Fruit fly (Drosophila melanogaster) whole organism, embryonic: ENCODE measurements around the gene sud1.

Experiments used
- Aef1 ChIP-seq: fragments of 200-800 bp; sonication (Bioruptor generic); IDR thresholded peaks from 3 replicates; pipeline ENCODE4 v1.3.6; 2022; ENCODE audit warnings: missing biosample characterization, missing genetic modification characterization
- Bgb ChIP-seq: fragments of 200-800 bp; sonication (Bioruptor generic); IDR thresholded peaks from 2 replicates; pipeline ENCODE4 v1.3.6; 2022; ENCODE audit warnings: missing biosample characterization, missing genetic modification characterization; ENCODE audit not compliant: partially characterized antibody
- Bteb2 ChIP-seq: fragments of 200-800 bp; sonication (Bioruptor generic); optimal IDR thresholded peaks from 2 replicates; lab custom pipeline; 2016; ENCODE audit warnings: missing biosample characterization, missing genetic modification characterization
- CG11398 ChIP-seq: fragments of 200-800 bp; sonication (Bioruptor generic); optimal IDR thresholded peaks from 2 replicates; lab custom pipeline; 2016; ENCODE audit warnings: missing biosample characterization, missing genetic modification characterization
- CG11695 ChIP-seq: fragments of 200-800 bp; sonication (Bioruptor generic); IDR thresholded peaks from 3 replicates; pipeline ENCODE4 v1.3.6; 2022; ENCODE audit warnings: missing biosample characterization, missing genetic modification characterization
- CG12299 ChIP-seq: fragments of 200-800 bp; sonication (Bioruptor generic); optimal IDR thresholded peaks from 2 replicates; lab custom pipeline; 2018; ENCODE audit warnings: missing biosample characterization, mild to moderate bottlenecking, missing genetic modification characterization
- CG13287 ChIP-seq: fragments of 200-800 bp; sonication (Bioruptor generic); IDR thresholded peaks from 2 replicates; pipeline ENCODE4 v1.3.6; 2022; ENCODE audit warnings: missing biosample characterization, missing genetic modification characterization; ENCODE audit not compliant: partially characterized antibody
- CG13424 ChIP-seq: fragments of 200-800 bp; sonication (Bioruptor generic); optimal IDR thresholded peaks from 2 replicates; lab custom pipeline; 2019; ENCODE audit warnings: missing biosample characterization, mild to moderate bottlenecking, missing genetic modification characterization, moderate library complexity
- CG14710 ChIP-seq: fragments of 200-800 bp; sonication (Bioruptor generic); optimal IDR thresholded peaks from 3 replicates; lab custom pipeline; 2019; ENCODE audit warnings: missing biosample characterization, mild to moderate bottlenecking, missing genetic modification characterization, moderate library complexity
- CG16779 ChIP-seq: fragments of 200-800 bp; sonication (Bioruptor generic); IDR thresholded peaks from 2 replicates; pipeline ENCODE4 v1.3.6; 2022; ENCODE audit warnings: missing biosample characterization, missing genetic modification characterization
- CG16815 ChIP-seq: fragments of 200-800 bp; sonication (Bioruptor generic); optimal IDR thresholded peaks from 3 replicates; lab custom pipeline; 2017; ENCODE audit warnings: missing biosample characterization, mild to moderate bottlenecking, missing genetic modification characterization
- CG16863 ChIP-seq: fragments of 200-800 bp; sonication (Bioruptor generic); optimal IDR thresholded peaks from 3 replicates; lab custom pipeline; 2016; ENCODE audit warnings: missing biosample characterization, missing genetic modification characterization
- CG18476 ChIP-seq: fragments of 200-800 bp; sonication (Bioruptor generic); optimal IDR thresholded peaks from 2 replicates; lab custom pipeline; 2016; ENCODE audit warnings: missing biosample characterization, mild to moderate bottlenecking, missing genetic modification characterization
- CG2889 ChIP-seq: fragments of 200-800 bp; sonication (Bioruptor generic); IDR thresholded peaks from 3 replicates; pipeline ENCODE4 v1.3.6; 2022; ENCODE audit warnings: missing biosample characterization, missing genetic modification characterization
- CG31365 ChIP-seq: fragments of 200-800 bp; sonication (Bioruptor generic); optimal IDR thresholded peaks from 2 replicates; lab custom pipeline; 2018; ENCODE audit warnings: missing biosample characterization, mild to moderate bottlenecking, missing genetic modification characterization
- CG3163 ChIP-seq: fragments of 200-800 bp; sonication (Bioruptor generic); optimal IDR thresholded peaks from 3 replicates; lab custom pipeline; 2016; ENCODE audit warnings: missing biosample characterization, missing genetic modification characterization
- CG3726 ChIP-seq: fragments of 200-800 bp; sonication (Bioruptor generic); IDR thresholded peaks from 3 replicates; pipeline ENCODE4, ENCODE4 v1.3.6; 2022; ENCODE audit warnings: missing biosample characterization, missing genetic modification characterization
- CG4360 ChIP-seq: fragments of 200-800 bp; sonication (Bioruptor generic); IDR thresholded peaks from 2 replicates; pipeline ENCODE4 v1.3.6; 2022; ENCODE audit warnings: missing biosample characterization, missing genetic modification characterization
- CG6689 ChIP-seq: fragments of 200-800 bp; sonication (Bioruptor generic); IDR thresholded peaks from 2 replicates; pipeline ENCODE4 v1.3.6; 2022; ENCODE audit warnings: missing biosample characterization, missing genetic modification characterization
- CG7372 ChIP-seq: fragments of 200-800 bp; sonication (Bioruptor generic); IDR thresholded peaks from 2 replicates; pipeline ENCODE4 v1.3.6; 2022; ENCODE audit warnings: missing biosample characterization, missing genetic modification characterization
- CG7786 ChIP-seq: fragments of 200-800 bp; sonication (Bioruptor generic); optimal IDR thresholded peaks from 2 replicates; lab custom pipeline; 2016; ENCODE audit warnings: missing biosample characterization, missing genetic modification characterization
- CG7963 ChIP-seq: fragments of 200-800 bp; sonication (Bioruptor generic); IDR thresholded peaks from 3 replicates; pipeline ENCODE4 v1.3.6; 2022; ENCODE audit warnings: missing biosample characterization, missing genetic modification characterization; ENCODE audit not compliant: partially characterized antibody
- CG9215 ChIP-seq: fragments of 200-800 bp; sonication (Bioruptor generic); IDR thresholded peaks from 2 replicates; pipeline ENCODE4 v1.3.6; 2022; ENCODE audit warnings: missing biosample characterization, missing genetic modification characterization
- Dbx ChIP-seq: fragments of 200-800 bp; sonication (Bioruptor generic); IDR thresholded peaks from 3 replicates; pipeline ENCODE4 v1.3.6; 2022; ENCODE audit warnings: missing biosample characterization, missing genetic modification characterization
- Deaf1 ChIP-seq: fragments of 200-800 bp; optimal IDR thresholded peaks from 3 replicates; lab custom pipeline; 2019; ENCODE audit warnings: missing biosample characterization, mild to moderate bottlenecking, missing genetic modification characterization, moderate library complexity
- HHEX ChIP-seq: fragments of 200-800 bp; sonication (Bioruptor generic); optimal IDR thresholded peaks from 3 replicates; lab custom pipeline; 2017; ENCODE audit warnings: missing biosample characterization, mild to moderate bottlenecking, missing genetic modification characterization, missing genetic modification reagents
- HLH3B ChIP-seq: fragments of 200-800 bp; sonication (Bioruptor generic); IDR thresholded peaks from 2 replicates; pipeline ENCODE4 v1.3.6; 2022; ENCODE audit warnings: missing biosample characterization, missing genetic modification characterization
- Hr39 ChIP-seq: fragments of >200 bp; optimal IDR thresholded peaks from 2 replicates; lab custom pipeline; 2017
- Sin3A ChIP-seq: fragments of >200 bp; optimal IDR thresholded peaks from 2 replicates; lab custom pipeline; 2018
- abd-A ChIP-seq: fragments of 200-800 bp; sonication (Bioruptor generic); optimal IDR thresholded peaks from 3 replicates; lab custom pipeline; 2019; ENCODE audit warnings: missing biosample characterization, mild to moderate bottlenecking, missing genetic modification characterization, moderate library complexity
- ara ChIP-seq: fragments of 200-800 bp; sonication (Bioruptor generic); IDR thresholded peaks from 2 replicates; pipeline ENCODE4 v1.3.6; 2022; ENCODE audit warnings: missing biosample characterization, missing genetic modification characterization
- ash1 ChIP-seq: fragments of 200-800 bp; sonication (Bioruptor generic); optimal IDR thresholded peaks from 2 replicates; lab custom pipeline; 2018; ENCODE audit warnings: missing biosample characterization, mild to moderate bottlenecking, missing genetic modification characterization
- bbx ChIP-seq: fragments of 200-800 bp; sonication (Bioruptor generic); IDR thresholded peaks from 2 replicates; pipeline ENCODE4 v1.3.6; 2022; ENCODE audit warnings: missing biosample characterization, missing genetic modification characterization; ENCODE audit not compliant: partially characterized antibody
- caup ChIP-seq: fragments of 200-800 bp; sonication (Bioruptor generic); optimal IDR thresholded peaks from 3 replicates; lab custom pipeline; 2017; ENCODE audit warnings: missing biosample characterization, mild to moderate bottlenecking, missing genetic modification characterization, moderate library complexity; ENCODE audit not compliant: severe bottlenecking
- dan ChIP-seq: fragments of 200-800 bp; sonication (Bioruptor generic); IDR thresholded peaks from 2 replicates; pipeline ENCODE4 v1.3.6; 2022; ENCODE audit warnings: missing biosample characterization, missing genetic modification characterization
- dmrt99B ChIP-seq: fragments of 200-800 bp; sonication (Bioruptor generic); optimal IDR thresholded peaks from 2 replicates; lab custom pipeline; 2018; ENCODE audit warnings: missing biosample characterization, mild to moderate bottlenecking, missing genetic modification characterization, moderate library complexity
- gro ChIP-seq: fragments of 200-800 bp; sonication (Bioruptor generic); optimal IDR thresholded peaks from 2 replicates; lab custom pipeline; 2016; ENCODE audit warnings: missing biosample characterization, missing genetic modification characterization
- gsb-n ChIP-seq: fragments of 200-800 bp; sonication (Bioruptor generic); optimal IDR thresholded peaks from 3 replicates; lab custom pipeline; 2018; ENCODE audit warnings: missing biosample characterization, mild to moderate bottlenecking, missing genetic modification characterization
- hb ChIP-seq: fragments of 200-800 bp; sonication (Bioruptor generic); IDR thresholded peaks from 3 replicates; pipeline ENCODE4 v1.3.6; 2022; ENCODE audit warnings: missing biosample characterization, missing genetic modification characterization; ENCODE audit not compliant: partially characterized antibody
- hth ChIP-seq: fragments of >200 bp; optimal IDR thresholded peaks from 2 replicates; lab custom pipeline; 2017; ENCODE audit warnings: inconsistent platforms
- insv ChIP-seq, 2 experiments: fragments of 200-800 bp; sonication (Bioruptor generic); optimal IDR thresholded peaks; 3 replicates each; lab custom pipeline; 2016 to 2018; ENCODE audit warnings: missing biosample characterization in 2 of 2, missing genetic modification characterization in 2 of 2
- jing ChIP-seq: fragments of 200-800 bp; sonication (Bioruptor generic); optimal IDR thresholded peaks from 2 replicates; lab custom pipeline; 2018; ENCODE audit warnings: missing biosample characterization, mild to moderate bottlenecking, missing genetic modification characterization
- org-1 ChIP-seq: fragments of 200-800 bp; sonication (Bioruptor generic); optimal IDR thresholded peaks from 2 replicates; lab custom pipeline; 2017; ENCODE audit warnings: missing biosample characterization, missing genetic modification characterization
- pros ChIP-seq: fragments of 200-800 bp; sonication (Bioruptor generic); optimal IDR thresholded peaks from 3 replicates; lab custom pipeline; 2019; ENCODE audit warnings: missing biosample characterization, mild to moderate bottlenecking, missing genetic modification characterization, moderate library complexity
- sd ChIP-seq: fragments of 200-800 bp; sonication (Bioruptor generic); optimal IDR thresholded peaks from 3 replicates; lab custom pipeline; 2018; ENCODE audit warnings: missing biosample characterization, mild to moderate bottlenecking, missing genetic modification characterization, moderate library complexity
- sisA ChIP-seq: fragments of 200-800 bp; sonication (Bioruptor generic); IDR thresholded peaks from 2 replicates; pipeline ENCODE4 v1.3.6; 2022; ENCODE audit warnings: missing biosample characterization, missing genetic modification characterization
- sob ChIP-seq: fragments of 200-800 bp; sonication (Bioruptor generic); IDR thresholded peaks from 2 replicates; pipeline ENCODE4 v1.3.6; 2022; ENCODE audit warnings: missing biosample characterization, missing genetic modification characterization
- tna ChIP-seq: fragments of 200-800 bp; sonication (Bioruptor generic); IDR thresholded peaks from 2 replicates; pipeline ENCODE4 v1.3.6; 2022; ENCODE audit warnings: missing biosample characterization, missing genetic modification characterization; ENCODE audit not compliant: partially characterized antibody
- ttk ChIP-seq: fragments of 200-800 bp; sonication (Bioruptor generic); IDR thresholded peaks from 2 replicates; pipeline ENCODE4 v2.1.2; 2022; ENCODE audit warnings: missing biosample characterization, missing genetic modification characterization
- vvl ChIP-seq: fragments of 200-800 bp; sonication (Bioruptor generic); IDR thresholded peaks from 2 replicates; pipeline ENCODE4 v1.3.6; 2022; ENCODE audit warnings: missing biosample characterization, missing genetic modification characterization
- zf30C ChIP-seq: fragments of 200-800 bp; sonication (Bioruptor generic); optimal IDR thresholded peaks from 3 replicates; lab custom pipeline; 2018; ENCODE audit warnings: missing biosample characterization, mild to moderate bottlenecking, missing genetic modification characterization

Gene sud1

DNA sequence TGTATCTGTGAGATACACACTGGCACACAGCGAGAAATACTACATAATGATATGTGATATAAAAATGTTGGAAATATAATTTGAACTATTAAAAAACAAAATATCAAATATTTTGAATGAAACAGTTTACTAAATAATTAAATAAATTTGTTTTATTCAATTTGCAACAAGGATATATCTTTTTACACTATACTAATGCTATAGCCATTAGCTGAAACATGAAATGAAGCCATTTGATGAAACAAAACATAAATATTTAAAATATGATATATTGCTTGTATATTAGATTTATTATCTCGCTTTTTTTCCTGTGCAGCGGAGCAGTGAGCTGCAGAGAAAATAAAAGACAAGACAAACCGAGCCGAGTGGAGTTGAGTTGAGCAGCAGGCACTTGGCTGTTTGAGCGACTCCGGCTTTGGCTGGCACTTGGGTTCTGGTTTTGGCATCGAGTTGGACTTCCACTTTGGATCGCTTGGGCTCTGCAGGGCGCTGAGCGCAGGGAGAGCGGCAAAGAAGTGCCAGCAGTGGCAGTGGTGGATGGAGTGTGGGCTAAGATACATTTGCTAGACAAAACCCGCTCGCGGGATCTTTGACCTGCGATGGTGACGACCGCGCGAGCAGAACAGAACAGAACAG lies 24.2 kb downstream of the sud1 start (continued):
- TF ChIP-seq tna (GFP tag; lab: Robert Waterston, UW) = no peak
- TF ChIP-seq CG13424 (tag; lab: Kevin White, UChicago) = peak; percentile 88
- TF ChIP-seq jing = no peak
- TF ChIP-seq pros (GFP tag; lab: Kevin White, UChicago) = peak; percentile 47
- TF ChIP-seq Deaf1 (tag; lab: Kevin White, UChicago) = peak; percentile 69
- peak; percentile 86 for TF ChIP-seq CG6689 (GFP tag; lab: Robert Waterston, UW)
- TF ChIP-seq sisA (GFP tag; lab: Robert Waterston, UW) = peak; percentile 68
- no peak for TF ChIP-seq gro (GFP tag; lab: Kevin White, UChicago)
- no peak for TF ChIP-seq Bteb2
- peak; percentile 55 for TF ChIP-seq ttk (GFP tag; lab: Robert Waterston, UW)
- TF ChIP-seq vvl = peak; percentile 83
- TF ChIP-seq CG31365 (tag; lab: Kevin White, UChicago) = no peak
- TF ChIP-seq CG9215 (GFP tag; lab: Robert Waterston, UW) = peak; percentile 57
- TF ChIP-seq hth = no peak
- TF ChIP-seq CG11398 (GFP tag; lab: Kevin White, UChicago) = no peak
- TF ChIP-seq Bgb = no peak
- peak; percentile 66 for TF ChIP-seq org-1 (GFP tag; lab: Kevin White, UChicago)
- TF ChIP-seq ash1 (GFP tag; lab: Kevin White, UChicago) = no peak
- TF ChIP-seq CG13287 (GFP tag; lab: Robert Waterston, UW) = no peak
- no peak for TF ChIP-seq Sin3A (lab: Kevin White, UChicago)
- TF ChIP-seq CG16779 = no peak
- no peak for TF ChIP-seq CG7963 (GFP tag; lab: Robert Waterston, UW)
- TF ChIP-seq HHEX (GFP tag; lab: Kevin White, UChicago) = peak; percentile 73
- TF ChIP-seq dan (GFP tag; lab: Robert Waterston, UW) = no peak
- TF ChIP-seq sob (GFP tag; lab: Robert Waterston, UW) = peak; percentile 37; the same call in 1 of the 2 replicates
- peak; percentile 85 for TF ChIP-seq zf30C (GFP tag; lab: Kevin White, UChicago)
- TF ChIP-seq CG16815 (GFP tag; lab: Kevin White, UChicago) = peak; percentile 78
- TF ChIP-seq ara (GFP tag; lab: Robert Waterston, UW) = peak; percentile 65
- peak; percentile 40; the same call in 1 of the 3 replicates for TF ChIP-seq CG2889
- no peak for TF ChIP-seq abd-A
- TF ChIP-seq CG16863 (GFP tag; lab: Kevin White, UChicago) = no peak
- peak; percentile 86 for TF ChIP-seq gsb-n (tag; lab: Kevin White, UChicago)
- TF ChIP-seq Aef1 (GFP tag; lab: Robert Waterston, UW) = peak; percentile 35; the same call in 1 of the 3 replicates
- TF ChIP-seq hb = no peak
- TF ChIP-seq sd (tag; lab: Kevin White, UChicago) = peak; percentile 36
- peak; percentile 92 for TF ChIP-seq dmrt99B (tag; lab: Kevin White, UChicago)
- TF ChIP-seq CG12299 (tag; lab: Kevin White, UChicago) = peak; percentile 75
- peak; percentile 53 for TF ChIP-seq caup (GFP tag; lab: Kevin White, UChicago)
- no peak for TF ChIP-seq CG7372 (GFP tag; lab: Robert Waterston, UW)
- no peak for TF ChIP-seq CG4360 (GFP tag; lab: Robert Waterston, UW)
- peak; percentile 85 for TF ChIP-seq CG11695 (GFP tag; lab: Robert Waterston, UW)
- TF ChIP-seq CG3163 = no peak
- no peak for TF ChIP-seq Hr39 (lab: Kevin White, UChicago)
- TF ChIP-seq CG14710 (tag; lab: Kevin White, UChicago) = peak; percentile 94
- 0 out of 3 replicates have a peak, but pooled peaks have one; percentile 53 for TF ChIP-seq Dbx (GFP tag; lab: Robert Waterston, UW)
- TF ChIP-seq HLH3B (GFP tag; lab: Robert Waterston, UW) = peak; percentile 71
- no peak for TF ChIP-seq CG3726 (GFP tag; lab: Robert Waterston, UW)
- peak in 1 of 2 experiments; percentile 14 for TF ChIP-seq insv (GFP tag; optimal IDR thresholded peaks at IDR 0.05; lab: Kevin White, UChicago)
- TF ChIP-seq CG7786 (GFP tag; lab: Kevin White, UChicago) = no peak
- TF ChIP-seq CG18476 (GFP tag; lab: Kevin White, UChicago) = peak; percentile 54
- TF ChIP-seq bbx (GFP tag; lab: Robert Waterston, UW) = no peak
